Worm (Caenorhabditis elegans) whole organism, young adult: Measurements from ENCODE around the gene Y59A8B.25.
"Not testable (repeated sequence)": the region's sequence is repeated elsewhere in the genome, so short reads cannot be mapped to it uniquely, and the experiment has no call there.

ENCODE experiments used
- B0035.1 ChIP-seq: sonication (generic microtip); optimal IDR thresholded peaks from 2 replicates; lab custom pipeline; 2016; ENCODE audit warnings: missing genetic modification characterization, mild to moderate bottlenecking, missing compliant biosample characterization, missing genotype, missing genetic modification reagents
- B0261.1 ChIP-seq: sonication (generic microtip); optimal IDR thresholded peaks from 2 replicates; lab custom pipeline; 2016; ENCODE audit warnings: mild to moderate bottlenecking, missing genetic modification characterization, moderate library complexity, missing compliant biosample characterization
- C06A6.2 ChIP-seq: fragments of 200-800 bp; sonication (Bioruptor generic); conservative IDR thresholded peaks from 2 replicates; pipeline ENCODE4 v1.3.6; 2022; ENCODE audit warnings: missing genetic modification characterization, missing compliant biosample characterization
- T07F8.4 ChIP-seq: sonication (generic microtip); optimal IDR thresholded peaks from 2 replicates; lab custom pipeline; 2016; ENCODE audit warnings: mild to moderate bottlenecking, missing genetic modification characterization, moderate library complexity, missing compliant biosample characterization
- akir-1 ChIP-seq: fragments of 200-800 bp; sonication (Bioruptor generic); optimal IDR thresholded peaks from 2 replicates; lab custom pipeline; 2018; ENCODE audit warnings: mild to moderate bottlenecking, missing genetic modification characterization, moderate library complexity, missing compliant biosample characterization
- ama-1 ChIP-seq, 3 experiments: fragments of 150-350 bp in 1 of 3; sonication (generic microtip) in 2 of 3; optimal IDR thresholded peaks; 2 replicates each; lab custom pipeline; 2014 to 2018; ENCODE audit warnings: missing biosample characterization in 2 of 3, missing genetic modification characterization in 2 of 3, missing genetic modification reagents in 2 of 3
- aptf-3 ChIP-seq: fragments of 200-800 bp; sonication (Bioruptor generic); IDR thresholded peaks from 2 replicates; pipeline ENCODE4 v1.3.6; 2022; ENCODE audit warnings: missing genetic modification characterization, missing compliant biosample characterization
- attf-3 ChIP-seq: fragments of 200-800 bp; sonication (Bioruptor generic); conservative IDR thresholded peaks from 2 replicates; pipeline ENCODE4 v1.3.6; 2022; ENCODE audit warnings: missing genetic modification reagents, missing genetic modification characterization, missing compliant biosample characterization
- ceh-40 ChIP-seq: fragments of 200-800 bp; sonication (Bioruptor generic); IDR thresholded peaks from 2 replicates; pipeline ENCODE4 v1.3.6; 2022; ENCODE audit warnings: missing genetic modification characterization, missing compliant biosample characterization
- die-1 ChIP-seq: sonication (generic microtip); optimal IDR thresholded peaks from 2 replicates; lab custom pipeline; 2016; ENCODE audit warnings: missing genotype, mild to moderate bottlenecking, missing genetic modification characterization, missing compliant biosample characterization
- dpff-1 ChIP-seq: sonication (generic microtip); optimal IDR thresholded peaks from 2 replicates; lab custom pipeline; 2017; ENCODE audit warnings: mild to moderate bottlenecking, missing genetic modification characterization, missing compliant biosample characterization
- egrh-3 ChIP-seq: fragments of 200-800 bp; sonication (Bioruptor generic); IDR thresholded peaks from 2 replicates; pipeline ENCODE4 v1.3.6; 2022; ENCODE audit warnings: missing genetic modification reagents, missing genetic modification characterization, missing compliant biosample characterization
- hlh-12 ChIP-seq: sonication (generic microtip); optimal IDR thresholded peaks from 2 replicates; lab custom pipeline; 2016; ENCODE audit warnings: missing genetic modification characterization, missing compliant biosample characterization
- hsf-1 ChIP-seq: fragments of 200-800 bp; sonication (Bioruptor generic); IDR thresholded peaks from 2 replicates; pipeline ENCODE4 v1.3.6; 2022; ENCODE audit warnings: missing genetic modification reagents, missing genetic modification characterization, missing compliant biosample characterization
- let-526 ChIP-seq: fragments of 200-800 bp; sonication (Bioruptor generic); IDR thresholded peaks from 2 replicates; pipeline ENCODE4 v1.3.6; 2022; ENCODE audit warnings: missing genetic modification reagents, missing genetic modification characterization, missing compliant biosample characterization
- let-607 ChIP-seq, 2 experiments: fragments of 200-800 bp in 1 of 2; sonication (Bioruptor generic) in 1 of 2; sonication (generic microtip) in 1 of 2; optimal IDR thresholded peaks; 2 replicates each; lab custom pipeline; 2016 to 2018; ENCODE audit warnings: mild to moderate bottlenecking in 2 of 2, missing compliant biosample characterization in 2 of 2, missing genetic modification characterization in 2 of 2, moderate library complexity in 2 of 2, missing genotype in 1 of 2
- lin-40 ChIP-seq: sonication (generic microtip); optimal IDR thresholded peaks from 2 replicates; lab custom pipeline; 2016; ENCODE audit warnings: missing genetic modification characterization, mild to moderate bottlenecking, missing compliant biosample characterization, missing genotype, missing genetic modification reagents
- lin-54 ChIP-seq: fragments of 200-800 bp; sonication (Bioruptor generic); optimal IDR thresholded peaks from 2 replicates; lab custom pipeline; 2018; ENCODE audit warnings: mild to moderate bottlenecking, missing genetic modification characterization, missing compliant biosample characterization
- lir-1 ChIP-seq: fragments of 200-800 bp; sonication (Bioruptor generic); conservative IDR thresholded peaks from 2 replicates; pipeline ENCODE4 v1.3.6; 2022; ENCODE audit warnings: missing genetic modification reagents, missing genetic modification characterization, missing compliant biosample characterization
- lsl-1 ChIP-seq: fragments of 200-800 bp; sonication (Bioruptor generic); optimal IDR thresholded peaks from 2 replicates; lab custom pipeline; 2018; ENCODE audit warnings: mild to moderate bottlenecking, missing genetic modification characterization, moderate library complexity, missing compliant biosample characterization
- mcd-1 ChIP-seq: fragments of 200-800 bp; sonication (Bioruptor generic); IDR thresholded peaks from 2 replicates; pipeline ENCODE4 v1.3.6; 2022; ENCODE audit warnings: missing genetic modification reagents, missing genetic modification characterization, missing compliant biosample characterization
- mes-4 ChIP-seq: sonication (generic microtip); optimal IDR thresholded peaks from 2 replicates; lab custom pipeline; 2016; ENCODE audit warnings: missing genotype, missing genetic modification characterization, missing compliant biosample characterization
- nfyb-1 ChIP-seq: fragments of 200-800 bp; sonication (Bioruptor generic); IDR thresholded peaks from 2 replicates; pipeline ENCODE4 v1.3.6; 2022; ENCODE audit warnings: missing genetic modification reagents, missing genetic modification characterization, missing compliant biosample characterization
- nhr-27 ChIP-seq: fragments of 200-800 bp; sonication (Bioruptor generic); optimal IDR thresholded peaks from 2 replicates; lab custom pipeline; 2018; ENCODE audit warnings: mild to moderate bottlenecking, missing genetic modification characterization, moderate library complexity, missing compliant biosample characterization
- rpc-1 ChIP-seq, 2 experiments: fragments of 150-350 bp in 1 of 2; sonication (generic microtip) in 1 of 2; optimal IDR thresholded peaks; 2 replicates each; lab custom pipeline; 2014 to 2018; ENCODE audit warnings: missing biosample characterization in 1 of 2, missing genetic modification characterization in 1 of 2, missing genetic modification reagents in 1 of 2, missing genotype in 1 of 2
- snpc-4 ChIP-seq, 5 experiments: fragments of 150-350 bp in 1 of 5; sonication (generic microtip) in 4 of 5; optimal IDR thresholded peaks; 2 replicates each; lab custom pipeline; 2014 to 2018; ENCODE audit warnings: missing genetic modification characterization in 5 of 5, missing biosample characterization in 3 of 5, antibody characterized with exemption in 2 of 5, mild to moderate bottlenecking in 2 of 5, missing compliant biosample characterization in 2 of 5, missing genotype in 2 of 5, moderate library complexity in 2 of 5, missing genetic modification reagents in 1 of 5
- somi-1 ChIP-seq: fragments of 200-800 bp; sonication (Bioruptor generic); optimal IDR thresholded peaks from 2 replicates; lab custom pipeline; 2018; ENCODE audit warnings: mild to moderate bottlenecking, missing genetic modification characterization, missing compliant biosample characterization
- xnd-1 ChIP-seq: sonication (generic microtip); optimal IDR thresholded peaks from 2 replicates; lab custom pipeline; 2016; ENCODE audit warnings: missing genotype, missing genetic modification reagents, missing genetic modification characterization, missing compliant biosample characterization
- zim-3 ChIP-seq: sonication (generic microtip); optimal IDR thresholded peaks from 2 replicates; lab custom pipeline; 2017; ENCODE audit warnings: mild to moderate bottlenecking, missing genetic modification characterization, moderate library complexity, missing compliant biosample characterization
- ztf-25 ChIP-seq: fragments of 200-800 bp; sonication (Bioruptor generic); IDR thresholded peaks from 2 replicates; pipeline ENCODE4 v1.3.6; 2022; ENCODE audit warnings: missing genetic modification reagents, missing genetic modification characterization, missing compliant biosample characterization
- ztf-6 ChIP-seq: fragments of 200-800 bp; sonication (Bioruptor generic); IDR thresholded peaks from 2 replicates; pipeline ENCODE4 v1.3.6; 2022; ENCODE audit warnings: missing genetic modification reagents, missing genetic modification characterization, missing compliant biosample characterization

The Y59A8B.25 gene

DNA sequence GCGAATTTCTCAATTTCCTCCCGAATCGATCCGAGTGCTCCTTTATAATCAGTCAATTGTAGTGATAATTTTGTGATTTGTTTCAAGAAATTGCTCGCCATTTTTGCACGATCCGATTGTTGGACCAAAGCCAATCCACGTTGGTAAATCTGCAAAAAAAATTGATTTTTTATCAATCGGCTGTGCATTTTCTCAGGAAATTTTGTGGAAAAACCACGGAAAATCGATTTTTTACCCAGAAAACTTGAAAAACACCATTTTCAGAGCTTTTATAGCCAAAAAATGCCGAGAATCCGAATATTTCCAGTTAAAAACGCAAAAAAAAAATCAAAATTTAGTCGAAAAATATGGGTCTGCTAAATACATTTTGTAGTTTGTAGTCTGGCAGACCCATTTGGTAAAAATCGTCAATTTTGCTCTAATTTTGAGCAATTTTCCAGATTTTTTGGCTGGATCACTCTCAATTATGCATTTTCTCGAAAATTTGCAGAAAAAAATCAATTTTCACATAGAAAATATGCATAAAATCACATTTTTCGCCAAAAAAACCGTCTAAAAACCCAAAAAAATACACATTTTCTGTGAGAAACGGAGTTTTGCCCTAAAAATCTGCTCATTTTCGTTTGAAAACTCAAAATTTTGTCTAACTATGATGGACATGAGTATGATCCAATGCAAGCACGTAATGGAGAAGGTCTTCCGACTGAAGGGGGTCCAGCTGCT is at the start of gene Y59A8B.25, which contains the start of gene ebp-3:
Gene Y59A8B.25 (minus strand): TSS at position 101 of the 723 bp plus-strand sequence.
Gene ebp-3 (plus strand): TSS at position 673 of the 723 bp plus-strand sequence.
- not testable (repeated sequence) for TF ChIP-seq let-607 (tag; optimal IDR thresholded peaks at IDR 0.05; lab: Kevin White, UChicago); lsl-1 (GFP tag; lab: Kevin White, UChicago); hlh-12 (tag; lab: Kevin White, UChicago)

DNA sequence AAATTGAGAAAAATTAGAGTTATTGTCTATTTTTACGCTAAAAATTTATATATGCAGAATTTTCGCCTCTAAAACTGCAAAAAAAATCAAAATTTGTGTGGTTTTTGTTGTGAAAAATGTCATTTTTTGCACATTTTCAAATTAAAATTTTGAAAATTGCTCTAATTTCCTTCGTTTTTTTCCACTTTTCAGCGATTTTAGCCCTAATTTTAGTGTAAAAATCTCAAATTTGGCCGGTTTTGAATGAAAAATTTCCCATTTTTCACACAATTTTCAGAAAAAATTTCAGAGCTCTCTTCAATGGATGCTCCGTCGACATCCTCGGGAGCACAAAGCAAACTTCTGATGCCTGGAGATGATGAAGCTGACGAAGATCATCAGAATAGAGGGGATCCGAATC is 43.2 kb upstream of the Y59A8B.25 start, which contains the start of gene par-4:
Gene par-4 (plus strand): TSS at position 301 of the 400 bp plus-strand sequence.
- no peak for TF ChIP-seq attf-3 (GFP tag; lab: Robert Waterston, UW)
- TF ChIP-seq zim-3 (tag; lab: Kevin White, UChicago): no peak
- TF ChIP-seq somi-1: no peak
- no peak for TF ChIP-seq nhr-27 (tag; lab: Kevin White, UChicago)
- no peak for TF ChIP-seq let-526
- no peak for TF ChIP-seq B0035.1 (tag; lab: Kevin White, UChicago)
- no peak for TF ChIP-seq aptf-3 (GFP tag; lab: Robert Waterston, UW)
- TF ChIP-seq mcd-1 (GFP tag; lab: Robert Waterston, UW): no peak

DNA sequence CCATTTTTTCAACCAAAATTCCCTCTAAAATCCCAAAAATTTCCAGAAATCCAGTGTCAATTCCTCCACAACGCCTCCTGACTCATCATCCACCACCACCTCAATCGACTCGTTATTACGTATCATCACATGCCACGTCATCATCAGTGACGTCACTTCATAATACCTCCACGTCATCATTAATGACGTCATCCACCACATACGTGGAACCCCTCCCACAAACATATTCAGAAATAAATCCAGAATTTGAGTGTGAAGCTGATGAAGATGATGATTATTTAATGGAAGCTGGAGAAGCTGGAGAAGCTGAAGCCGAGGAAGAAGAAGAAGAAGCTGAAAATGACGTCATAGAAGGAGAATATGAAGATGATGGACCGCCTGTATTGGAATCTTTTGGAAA is 38.7 kb upstream of the Y59A8B.25 start:
- TF ChIP-seq rpc-1 (optimal IDR thresholded peaks at IDR 0.05; lab: Kevin White, UChicago) (no peak), rpc-1 (tag; optimal IDR thresholded peaks at IDR 0.05; lab: Kevin White, UChicago) (no peak), xnd-1 (no peak), die-1 (no peak), egrh-3 (GFP tag; lab: Robert Waterston, UW) (no peak), ceh-40 (GFP tag; lab: Robert Waterston, UW) (no peak), lin-54 (GFP tag; lab: Kevin White, UChicago) (no peak), ama-1 (optimal IDR thresholded peaks at IDR 0.05; lab: Kevin White, UChicago) (no peak), ama-1 (GFP tag; optimal IDR thresholded peaks at IDR 0.05; lab: Kevin White, UChicago) (no peak), zim-3 (tag; lab: Kevin White, UChicago) (no peak), hsf-1 (GFP tag; lab: Robert Waterston, UW) (no peak), akir-1 (GFP tag; lab: Kevin White, UChicago) (no peak), lin-40 (tag; lab: Kevin White, UChicago) (no peak), ztf-25 (GFP tag; lab: Robert Waterston, UW) (no peak), lir-1 (GFP tag; lab: Robert Waterston, UW) (no peak), T07F8.4 (tag; lab: Kevin White, UChicago) (no peak), dpff-1 (tag; lab: Kevin White, UChicago) (no peak), snpc-4 (GFP tag; optimal IDR thresholded peaks at IDR 0.05; lab: Kevin White, UChicago) (no peak), snpc-4 (tag; optimal IDR thresholded peaks at IDR 0.05; lab: Kevin White, UChicago) (no peak), mes-4 (tag; lab: Kevin White, UChicago) (no peak)
- TF ChIP-seq, all 124 proteins: peak for 0

DNA sequence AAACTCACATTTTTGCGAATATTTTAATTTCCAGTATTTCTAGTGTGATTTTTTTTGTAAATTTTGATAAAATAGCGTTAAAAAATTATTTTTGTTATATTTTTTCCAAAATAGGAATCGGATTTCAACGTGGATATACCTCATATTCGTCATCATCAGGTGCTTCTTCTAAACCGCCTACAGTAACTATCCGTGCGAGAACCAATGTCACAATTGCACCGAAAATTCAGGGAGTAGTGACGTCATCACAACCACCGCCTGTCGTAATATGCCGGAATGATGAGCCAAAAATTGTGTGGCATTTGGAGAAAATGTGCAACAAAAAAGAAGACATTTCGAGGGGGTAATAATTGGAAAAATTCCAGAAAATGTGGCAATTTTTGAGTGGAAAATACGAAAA is 36.0 kb upstream of the Y59A8B.25 start:
- TF ChIP-seq C06A6.2 (no peak), B0261.1 (tag; lab: Kevin White, UChicago) (no peak), nfyb-1 (GFP tag; lab: Robert Waterston, UW) (no peak), ztf-6 (GFP tag; lab: Robert Waterston, UW) (no peak)
